Worm (Caenorhabditis elegans) whole organism, L1 larva: Measurements from ENCODE around the gene fbxa-139.
A peak's percentile ranks its signal among the peaks of the same experiment; 100 is the strongest.

Experiments
- C04F5.9 ChIP-seq: sonication (generic microtip); optimal IDR thresholded peaks from 2 replicates; lab custom pipeline; 2016; ENCODE audit warnings: missing genetic modification characterization, missing compliant biosample characterization
- C34B4.2 ChIP-seq: sonication (generic microtip); optimal IDR thresholded peaks from 2 replicates; lab custom pipeline; 2017; ENCODE audit warnings: mild to moderate bottlenecking, missing genetic modification characterization, missing compliant biosample characterization
- F16B12.6 ChIP-seq: fragments of 150-350 bp; optimal IDR thresholded peaks from 2 replicates; lab custom pipeline; 2014; ENCODE audit warnings: missing biosample characterization, missing genetic modification characterization
- aha-1 ChIP-seq: fragments of 150-350 bp; optimal IDR thresholded peaks from 2 replicates; lab custom pipeline; 2014; ENCODE audit warnings: missing biosample characterization, missing genetic modification characterization
- alr-1 ChIP-seq: fragments of 200-800 bp; sonication (Bioruptor generic); optimal IDR thresholded peaks from 2 replicates; lab custom pipeline; 2018; ENCODE audit warnings: borderline replicate concordance, mild to moderate bottlenecking, missing genetic modification characterization, missing compliant biosample characterization
- ama-1 ChIP-seq: fragments of 150-350 bp; optimal IDR thresholded peaks from 2 replicates; lab custom pipeline; 2014
- ceh-63 ChIP-seq: fragments of 200-800 bp; sonication (Bioruptor generic); optimal IDR thresholded peaks from 2 replicates; lab custom pipeline; 2018; ENCODE audit warnings: mild to moderate bottlenecking, missing genetic modification characterization, missing compliant biosample characterization
- ceh-88 ChIP-seq: fragments of 200-800 bp; sonication (Bioruptor generic); IDR thresholded peaks from 2 replicates; pipeline ENCODE4 v1.3.6; 2022; ENCODE audit warnings: missing genetic modification characterization, missing compliant biosample characterization
- ces-1 ChIP-seq: fragments of 150-350 bp; optimal IDR thresholded peaks from 2 replicates; lab custom pipeline; 2014; ENCODE audit warnings: missing biosample characterization, missing genetic modification reagents, missing genetic modification characterization
- dpl-1 ChIP-seq, 3 experiments: fragments of 150-350 bp in 2 of 3; sonication (generic microtip) in 1 of 3; optimal IDR thresholded peaks; 2 replicates each; lab custom pipeline; 2014 to 2017; ENCODE audit warnings: missing biosample characterization in 3 of 3, missing genetic modification characterization in 3 of 3, missing genetic modification reagents in 3 of 3
- efl-1 ChIP-seq, 4 experiments: fragments of 150-350 bp; optimal IDR thresholded peaks in 3 of 4; peaks in 1 of 4; 1 replicate in 1 of 4; 2 replicates in 3 of 4; lab custom pipeline; 2014; ENCODE audit warnings: missing biosample characterization in 2 of 4, missing genetic modification characterization in 2 of 4, missing genetic modification reagents in 2 of 4
- elt-3 ChIP-seq, 6 experiments: fragments of 150-350 bp in 1 of 6; sonication (generic microtip); optimal IDR thresholded peaks; 2 replicates each; lab custom pipeline; 2017 to 2018; ENCODE audit warnings: missing biosample characterization in 6 of 6, missing genetic modification characterization in 6 of 6, inconsistent platforms in 1 of 6
- fkh-10 ChIP-seq: sonication (generic microtip); optimal IDR thresholded peaks from 2 replicates; lab custom pipeline; 2017; ENCODE audit warnings: missing biosample characterization, missing genetic modification reagents, missing genetic modification characterization
- fkh-4 ChIP-seq: sonication (generic microtip); optimal IDR thresholded peaks from 2 replicates; lab custom pipeline; 2016; ENCODE audit warnings: missing compliant biosample characterization, missing genetic modification characterization, borderline replicate concordance
- fkh-8 ChIP-seq: sonication (generic microtip); optimal IDR thresholded peaks from 2 replicates; lab custom pipeline; 2016; ENCODE audit warnings: mild to moderate bottlenecking, missing genetic modification characterization, missing compliant biosample characterization
- hlh-17 ChIP-seq: fragments of 200-800 bp; sonication (Bioruptor generic); optimal IDR thresholded peaks from 2 replicates; lab custom pipeline; 2018; ENCODE audit warnings: missing genetic modification characterization, mild to moderate bottlenecking, missing compliant biosample characterization, moderate library complexity, borderline replicate concordance
- hlh-4 ChIP-seq: sonication (generic microtip); optimal IDR thresholded peaks from 2 replicates; lab custom pipeline; 2016; ENCODE audit warnings: mild to moderate bottlenecking, missing genetic modification characterization, missing compliant biosample characterization
- hpl-2 ChIP-seq: fragments of 150-350 bp; optimal IDR thresholded peaks from 2 replicates; lab custom pipeline; 2014; ENCODE audit warnings: missing biosample characterization, missing genetic modification reagents, missing genetic modification characterization
- isw-1 ChIP-seq: fragments of 200-800 bp; sonication (Bioruptor generic); IDR thresholded peaks from 2 replicates; pipeline ENCODE4 v1.3.6; 2022; ENCODE audit warnings: missing genetic modification characterization, missing compliant biosample characterization
- lin-39 ChIP-seq: fragments of 150-350 bp; optimal IDR thresholded peaks from 2 replicates; lab custom pipeline; 2014; ENCODE audit warnings: missing biosample characterization, missing genetic modification reagents, missing genetic modification characterization
- lir-3 ChIP-seq: sonication (generic microtip); optimal IDR thresholded peaks from 2 replicates; lab custom pipeline; 2016; ENCODE audit warnings: mild to moderate bottlenecking, missing genetic modification characterization, moderate library complexity, missing compliant biosample characterization; ENCODE audit not compliant: poor library complexity
- mdl-1 ChIP-seq, 2 experiments: fragments of 150-350 bp; optimal IDR thresholded peaks; 2 replicates each; lab custom pipeline; 2014 to 2017; ENCODE audit warnings: missing biosample characterization in 2 of 2, missing genetic modification characterization in 2 of 2, inconsistent platforms in 1 of 2
- mef-2 ChIP-seq: fragments of 150-350 bp; optimal IDR thresholded peaks from 2 replicates; lab custom pipeline; 2014; ENCODE audit warnings: missing biosample characterization, missing genetic modification characterization
- nhr-11 ChIP-seq: fragments of 150-350 bp; optimal IDR thresholded peaks from 2 replicates; lab custom pipeline; 2014; ENCODE audit warnings: missing biosample characterization, missing genetic modification characterization
- nhr-19 ChIP-seq: fragments of 200-800 bp; sonication (Bioruptor generic); conservative IDR thresholded peaks from 2 replicates; pipeline ENCODE4 v1.3.6; 2022; ENCODE audit warnings: missing genetic modification characterization, missing compliant biosample characterization
- nhr-20 ChIP-seq: sonication (generic microtip); optimal IDR thresholded peaks from 2 replicates; lab custom pipeline; 2016; ENCODE audit warnings: mild to moderate bottlenecking, missing genetic modification characterization, missing compliant biosample characterization
- nhr-237 ChIP-seq: fragments of 150-350 bp; optimal IDR thresholded peaks from 2 replicates; lab custom pipeline; 2014; ENCODE audit warnings: missing biosample characterization, missing genetic modification characterization
- nhr-47 ChIP-seq: sonication (generic microtip); optimal IDR thresholded peaks from 2 replicates; lab custom pipeline; 2016; ENCODE audit warnings: mild to moderate bottlenecking, missing genetic modification characterization, moderate library complexity, missing compliant biosample characterization
- nhr-71 ChIP-seq: sonication (generic microtip); optimal IDR thresholded peaks from 2 replicates; lab custom pipeline; 2016; ENCODE audit warnings: mild to moderate bottlenecking, missing genetic modification characterization, moderate library complexity, missing compliant biosample characterization
- nhr-77 ChIP-seq: fragments of 150-350 bp; optimal IDR thresholded peaks from 2 replicates; lab custom pipeline; 2014; ENCODE audit warnings: missing biosample characterization, missing genetic modification characterization
- nhr-84 ChIP-seq: sonication (generic microtip); optimal IDR thresholded peaks from 2 replicates; lab custom pipeline; 2017; ENCODE audit warnings: missing biosample characterization, missing genetic modification characterization
- nhr-85 ChIP-seq: sonication (generic microtip); peaks from one replicate; lab custom pipeline; 2016; ENCODE audit warnings: missing genetic modification characterization, inconsistent platforms, missing compliant biosample characterization
- pqm-1 ChIP-seq: sonication (generic microtip); optimal IDR thresholded peaks from 3 replicates; lab custom pipeline; 2017; ENCODE audit warnings: missing biosample characterization, missing genetic modification characterization
- rnt-1 ChIP-seq: sonication (generic microtip); optimal IDR thresholded peaks from 2 replicates; lab custom pipeline; 2016; ENCODE audit warnings: mild to moderate bottlenecking, missing genetic modification characterization, moderate library complexity, missing compliant biosample characterization
- snu-23 ChIP-seq: sonication (generic microtip); optimal IDR thresholded peaks from 2 replicates; lab custom pipeline; 2016; ENCODE audit warnings: missing genetic modification characterization, missing compliant biosample characterization
- sox-4 ChIP-seq: sonication (generic microtip); optimal IDR thresholded peaks from 2 replicates; lab custom pipeline; 2016; ENCODE audit warnings: missing genetic modification characterization, missing compliant biosample characterization
- sup-37 ChIP-seq: fragments of 200-800 bp; sonication (Bioruptor generic); optimal IDR thresholded peaks from 2 replicates; lab custom pipeline; 2018; ENCODE audit warnings: mild to moderate bottlenecking, missing genetic modification characterization, missing compliant biosample characterization
- swsn-7 ChIP-seq: sonication (generic microtip); optimal IDR thresholded peaks from 2 replicates; lab custom pipeline; 2016; ENCODE audit warnings: missing genetic modification characterization, missing compliant biosample characterization
- tbx-2 ChIP-seq: sonication (generic microtip); optimal IDR thresholded peaks from 2 replicates; lab custom pipeline; 2016; ENCODE audit warnings: missing genetic modification characterization, missing compliant biosample characterization
- unc-130 ChIP-seq: fragments of 150-350 bp; optimal IDR thresholded peaks from 2 replicates; lab custom pipeline; 2017; ENCODE audit warnings: missing biosample characterization, missing genetic modification characterization, inconsistent platforms
- unc-86 ChIP-seq: sonication (generic microtip); optimal IDR thresholded peaks from 2 replicates; lab custom pipeline; 2016; ENCODE audit warnings: missing genetic modification characterization, missing compliant biosample characterization
- unc-98 ChIP-seq: fragments of 200-800 bp; sonication (Bioruptor generic); IDR thresholded peaks from 2 replicates; pipeline ENCODE4 v1.3.6; 2022; ENCODE audit warnings: missing genetic modification characterization, missing compliant biosample characterization
- vab-15 ChIP-seq: sonication (generic microtip); optimal IDR thresholded peaks from 2 replicates; lab custom pipeline; 2017; ENCODE audit warnings: missing genotype, mild to moderate bottlenecking, missing genetic modification characterization, missing compliant biosample characterization
- zag-1 ChIP-seq: fragments of 150-350 bp; optimal IDR thresholded peaks from 2 replicates; lab custom pipeline; 2014; ENCODE audit warnings: missing biosample characterization, missing genetic modification characterization
- zip-4 ChIP-seq: fragments of 200-800 bp; sonication (Bioruptor generic); optimal IDR thresholded peaks from 2 replicates; lab custom pipeline; 2018; ENCODE audit warnings: mild to moderate bottlenecking, missing genetic modification characterization, moderate library complexity, missing compliant biosample characterization
- ztf-4 ChIP-seq: fragments of 150-350 bp; optimal IDR thresholded peaks from 2 replicates; lab custom pipeline; 2014; ENCODE audit warnings: missing biosample characterization, missing genetic modification characterization

The fbxa-139 gene

DNA sequence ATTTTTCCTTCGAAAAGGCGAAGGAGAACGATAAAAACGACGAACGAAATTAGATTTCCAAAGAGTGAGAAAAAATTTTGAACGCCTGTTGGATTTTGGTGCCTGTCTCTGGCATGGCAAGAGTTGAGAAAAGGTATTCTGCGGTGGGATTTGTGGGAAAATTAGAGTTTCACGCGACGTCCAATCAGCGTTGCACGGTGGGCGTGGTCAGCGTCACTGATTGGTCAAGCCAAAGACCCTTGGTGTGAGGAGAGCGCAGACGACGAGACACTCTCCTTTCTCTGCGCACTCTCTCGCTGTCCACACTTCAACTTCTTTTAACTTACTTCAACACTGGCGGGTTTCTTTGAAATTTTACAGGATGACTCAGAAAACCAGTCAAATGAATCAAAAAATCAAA, 31.9 kb downstream of the fbxa-139 start:
- TF ChIP-seq zag-1 (tag; lab: Kevin White, UChicago) (no peak), snu-23 (no peak), alr-1 (no peak)

ce11 chrV:15559729-15560128, 34.7 kb downstream of the fbxa-139 start:
- no peak for TF ChIP-seq vab-15 (tag; lab: Kevin White, UChicago)
- TF ChIP-seq efl-1 (optimal IDR thresholded peaks at IDR 0.05; lab: Kevin White, UChicago) = no peak
- peak in 1 of 2 experiments; percentile 51 for TF ChIP-seq efl-1 (GFP tag; optimal IDR thresholded peaks at IDR 0.05 in 1 of 2; lab: Kevin White, UChicago)
- TF ChIP-seq alr-1 = no peak

- TF ChIP-seq nhr-47 (tag; lab: Kevin White, UChicago) = no peak
- TF ChIP-seq efl-1 (optimal IDR thresholded peaks at IDR 0.05; lab: Kevin White, UChicago) = no peak
- TF ChIP-seq efl-1 (GFP tag; optimal IDR thresholded peaks at IDR 0.05 in 1 of 2; lab: Kevin White, UChicago) = peak in 1 of 2 experiments; percentile 33
- TF ChIP-seq, all 84 proteins: peak for 1
Observed at ce11 chrV:15559047-15559446, 35.4 kb downstream of the fbxa-139 start, which contains the start of gene acr-18. TSS of gene acr-18 (minus strand) at chrV:15559147.

DNA sequence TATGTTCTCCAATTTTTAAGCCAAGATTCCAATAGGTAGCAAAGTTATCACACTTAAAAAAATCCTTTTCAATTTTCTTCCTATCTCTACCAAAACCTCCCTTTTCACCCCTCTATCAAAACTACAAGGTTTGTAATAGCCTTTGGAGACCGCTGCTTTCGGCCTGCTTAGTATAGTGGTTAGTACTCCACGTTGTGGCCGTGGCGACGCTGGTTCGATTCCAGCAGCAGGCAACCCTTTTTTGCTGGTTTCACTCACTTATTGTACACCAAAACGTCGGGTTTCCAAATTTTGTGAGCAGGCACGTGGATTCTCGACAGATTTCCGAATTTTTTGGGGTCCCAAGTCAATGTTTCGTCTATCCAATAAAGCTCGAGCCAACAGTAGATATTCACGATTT, 40.6 kb downstream of the fbxa-139 start:
- no peak for TF ChIP-seq zip-4
- no peak for TF ChIP-seq hlh-4 (tag; lab: Kevin White, UChicago)
- TF ChIP-seq unc-86 (tag; lab: Kevin White, UChicago) = no peak
- TF ChIP-seq nhr-19 (GFP tag; lab: Robert Waterston, UW) = peak; percentile 45
- TF ChIP-seq mef-2 = no peak
- TF ChIP-seq hlh-17 (GFP tag; lab: Kevin White, UChicago) = no peak
- no peak for TF ChIP-seq pqm-1 (tag; lab: Kevin White, UChicago)
- no peak for TF ChIP-seq ceh-63 (GFP tag; lab: Kevin White, UChicago)
- peak; percentile 55 for TF ChIP-seq snu-23
- TF ChIP-seq fkh-4 (tag; lab: Kevin White, UChicago) = no peak
- no peak for TF ChIP-seq nhr-77
- no peak for TF ChIP-seq ztf-4 (tag; lab: Kevin White, UChicago)
- no peak for TF ChIP-seq unc-98 (GFP tag; lab: Robert Waterston, UW)
- peak; percentile 43 for TF ChIP-seq fkh-8 (tag; lab: Kevin White, UChicago)
- peak; percentile 44 for TF ChIP-seq nhr-47 (tag; lab: Kevin White, UChicago)
- peak in 2 of 3 experiments; percentile 27 to 32 for TF ChIP-seq dpl-1 (GFP tag; optimal IDR thresholded peaks at IDR 0.05; lab: Kevin White, UChicago)
- no peak for TF ChIP-seq unc-130
- TF ChIP-seq lir-3 (tag; lab: Kevin White, UChicago) = no peak
- peak; percentile 24 for TF ChIP-seq nhr-71 (tag; lab: Kevin White, UChicago)
- no peak for TF ChIP-seq C34B4.2 (tag; lab: Kevin White, UChicago)
- peak; percentile 12 for TF ChIP-seq rnt-1 (tag; lab: Kevin White, UChicago)
- TF ChIP-seq lin-39 (tag; lab: Kevin White, UChicago) = no peak
- TF ChIP-seq mdl-1 (tag; optimal IDR thresholded peaks at IDR 0.05; lab: Kevin White, UChicago) = peak in 1 of 2 experiments; percentile 12
- TF ChIP-seq aha-1 (tag; lab: Kevin White, UChicago) = no peak
- TF ChIP-seq C04F5.9 (tag; lab: Kevin White, UChicago) = no peak
- TF ChIP-seq F16B12.6 (tag; lab: Kevin White, UChicago) = no peak
- TF ChIP-seq nhr-85 = no peak
- no peak for TF ChIP-seq nhr-11 (tag; lab: Kevin White, UChicago)
- TF ChIP-seq ces-1 (GFP tag; lab: Kevin White, UChicago) = no peak
- TF ChIP-seq ceh-88 (GFP tag; lab: Robert Waterston, UW) = no peak
- TF ChIP-seq sup-37 = no peak
- TF ChIP-seq zag-1 (tag; lab: Kevin White, UChicago) = no peak
- TF ChIP-seq hpl-2 (GFP tag; lab: Kevin White, UChicago) = no peak
- no peak for TF ChIP-seq nhr-237
- no peak for TF ChIP-seq fkh-10
- no peak for TF ChIP-seq vab-15 (tag; lab: Kevin White, UChicago)
- no peak for TF ChIP-seq ama-1 (lab: Kevin White, UChicago)
- TF ChIP-seq elt-3 (tag; optimal IDR thresholded peaks at IDR 0.05; lab: Kevin White, UChicago) = no peak
- TF ChIP-seq nhr-20 = peak; percentile 30
- no peak for TF ChIP-seq tbx-2 (tag; lab: Kevin White, UChicago)
- no peak for TF ChIP-seq alr-1
- TF ChIP-seq isw-1 (GFP tag; lab: Robert Waterston, UW) = no peak
- TF ChIP-seq nhr-84 (tag; lab: Kevin White, UChicago) = no peak
- TF ChIP-seq swsn-7 (tag; lab: Kevin White, UChicago) = no peak
- no peak for TF ChIP-seq sox-4 (tag; lab: Kevin White, UChicago)
